Worm (Caenorhabditis elegans) whole organism, L1 larva: ENCODE data around the gene enol-1.

Experiments
- C04F5.9 ChIP-seq: sonication (generic microtip); optimal IDR thresholded peaks from 2 replicates; lab custom pipeline; 2016; ENCODE audit warnings: missing genetic modification characterization, missing compliant biosample characterization
- C16A3.4 ChIP-seq: fragments of 150-350 bp; optimal IDR thresholded peaks from 2 replicates; lab custom pipeline; 2014; ENCODE audit warnings: missing biosample characterization, missing genetic modification characterization
- C34B4.2 ChIP-seq: sonication (generic microtip); optimal IDR thresholded peaks from 2 replicates; lab custom pipeline; 2017; ENCODE audit warnings: mild to moderate bottlenecking, missing genetic modification characterization, missing compliant biosample characterization
- Y116A8C.19 ChIP-seq: sonication (generic microtip); optimal IDR thresholded peaks from 2 replicates; lab custom pipeline; 2016; ENCODE audit warnings: missing compliant biosample characterization, missing genetic modification characterization, borderline replicate concordance
- ama-1 ChIP-seq: fragments of 150-350 bp; optimal IDR thresholded peaks from 2 replicates; lab custom pipeline; 2014
- blmp-1 ChIP-seq: fragments of 150-350 bp; optimal IDR thresholded peaks from 2 replicates; lab custom pipeline; 2014; ENCODE audit warnings: missing biosample characterization, missing genetic modification characterization
- ceh-82 ChIP-seq, 3 experiments: fragments of 150-350 bp in 1 of 3; sonication (generic microtip) in 2 of 3; optimal IDR thresholded peaks; 2 replicates each; lab custom pipeline; 2014 to 2017; ENCODE audit warnings: missing biosample characterization in 3 of 3, missing genetic modification characterization in 3 of 3
- ceh-90 ChIP-seq: sonication (generic microtip); optimal IDR thresholded peaks from 2 replicates; lab custom pipeline; 2016; ENCODE audit warnings: missing genetic modification characterization, missing compliant biosample characterization
- dsc-1 ChIP-seq: sonication (generic microtip); optimal IDR thresholded peaks from 2 replicates; lab custom pipeline; 2016; ENCODE audit warnings: mild to moderate bottlenecking, missing genetic modification characterization, missing compliant biosample characterization
- efl-1 ChIP-seq, 4 experiments: fragments of 150-350 bp; optimal IDR thresholded peaks in 3 of 4; peaks in 1 of 4; 1 replicate in 1 of 4; 2 replicates in 3 of 4; lab custom pipeline; 2014; ENCODE audit warnings: missing biosample characterization in 2 of 4, missing genetic modification characterization in 2 of 4, missing genetic modification reagents in 2 of 4
- egl-13 ChIP-seq: sonication (generic microtip); optimal IDR thresholded peaks from 2 replicates; lab custom pipeline; 2016; ENCODE audit warnings: missing genotype, missing genetic modification reagents, missing genetic modification characterization, missing compliant biosample characterization
- elt-2 ChIP-seq: sonication (generic microtip); optimal IDR thresholded peaks from 2 replicates; lab custom pipeline; 2016; ENCODE audit warnings: missing genetic modification characterization, mild to moderate bottlenecking, inconsistent platforms, missing compliant biosample characterization, missing genetic modification reagents
- elt-3 ChIP-seq, 6 experiments: fragments of 150-350 bp in 1 of 6; sonication (generic microtip); optimal IDR thresholded peaks; 2 replicates each; lab custom pipeline; 2017 to 2018; ENCODE audit warnings: missing biosample characterization in 6 of 6, missing genetic modification characterization in 6 of 6, inconsistent platforms in 1 of 6
- ets-5 ChIP-seq: fragments of 200-800 bp; sonication (Bioruptor generic); IDR thresholded peaks from 2 replicates; pipeline ENCODE4 v1.3.6; 2022; ENCODE audit warnings: missing genetic modification characterization, missing compliant biosample characterization
- fkh-10 ChIP-seq: sonication (generic microtip); optimal IDR thresholded peaks from 2 replicates; lab custom pipeline; 2017; ENCODE audit warnings: missing biosample characterization, missing genetic modification reagents, missing genetic modification characterization
- fos-1 ChIP-seq: fragments of 150-350 bp; optimal IDR thresholded peaks from 2 replicates; lab custom pipeline; 2014; ENCODE audit warnings: missing biosample characterization, missing genetic modification characterization
- jun-1 ChIP-seq: fragments of 150-350 bp; optimal IDR thresholded peaks from 2 replicates; lab custom pipeline; 2014; ENCODE audit warnings: missing biosample characterization, missing genetic modification reagents, missing genetic modification characterization
- lin-13 ChIP-seq: fragments of 150-350 bp; optimal IDR thresholded peaks from 2 replicates; lab custom pipeline; 2014; ENCODE audit warnings: missing biosample characterization, missing genetic modification reagents, missing genetic modification characterization
- lin-14 ChIP-seq: fragments of 200-800 bp; sonication (Bioruptor generic); optimal IDR thresholded peaks from 2 replicates; lab custom pipeline; 2018; ENCODE audit warnings: mild to moderate bottlenecking, missing genetic modification characterization, moderate library complexity, missing compliant biosample characterization
- lin-15B ChIP-seq: fragments of 150-350 bp; sonication (generic microtip); optimal IDR thresholded peaks from 3 replicates; lab custom pipeline; 2014; ENCODE audit warnings: missing biosample characterization, missing genetic modification characterization
- mep-1 ChIP-seq: fragments of 150-350 bp; optimal IDR thresholded peaks from 2 replicates; lab custom pipeline; 2014; ENCODE audit warnings: missing biosample characterization, missing genetic modification characterization
- nhr-20 ChIP-seq: sonication (generic microtip); optimal IDR thresholded peaks from 2 replicates; lab custom pipeline; 2016; ENCODE audit warnings: mild to moderate bottlenecking, missing genetic modification characterization, missing compliant biosample characterization
- nhr-71 ChIP-seq: sonication (generic microtip); optimal IDR thresholded peaks from 2 replicates; lab custom pipeline; 2016; ENCODE audit warnings: mild to moderate bottlenecking, missing genetic modification characterization, moderate library complexity, missing compliant biosample characterization
- nhr-77 ChIP-seq: fragments of 150-350 bp; optimal IDR thresholded peaks from 2 replicates; lab custom pipeline; 2014; ENCODE audit warnings: missing biosample characterization, missing genetic modification characterization
- nhr-85 ChIP-seq: sonication (generic microtip); peaks from one replicate; lab custom pipeline; 2016; ENCODE audit warnings: missing genetic modification characterization, inconsistent platforms, missing compliant biosample characterization
- rnt-1 ChIP-seq: sonication (generic microtip); optimal IDR thresholded peaks from 2 replicates; lab custom pipeline; 2016; ENCODE audit warnings: mild to moderate bottlenecking, missing genetic modification characterization, moderate library complexity, missing compliant biosample characterization
- skn-1 ChIP-seq: fragments of 150-350 bp; optimal IDR thresholded peaks from 2 replicates; lab custom pipeline; 2014; ENCODE audit warnings: missing biosample characterization, missing genetic modification characterization
- snpc-4 ChIP-seq: fragments of 150-350 bp; optimal IDR thresholded peaks from 2 replicates; lab custom pipeline; 2014; ENCODE audit warnings: missing biosample characterization, missing genetic modification characterization
- sptf-1 ChIP-seq: fragments of 150-350 bp; optimal IDR thresholded peaks from 2 replicates; lab custom pipeline; 2014; ENCODE audit warnings: missing biosample characterization, missing genetic modification characterization
- sup-37 ChIP-seq: fragments of 200-800 bp; sonication (Bioruptor generic); optimal IDR thresholded peaks from 2 replicates; lab custom pipeline; 2018; ENCODE audit warnings: mild to moderate bottlenecking, missing genetic modification characterization, missing compliant biosample characterization
- tbx-2 ChIP-seq: sonication (generic microtip); optimal IDR thresholded peaks from 2 replicates; lab custom pipeline; 2016; ENCODE audit warnings: missing genetic modification characterization, missing compliant biosample characterization
- tlp-1 ChIP-seq: fragments of 150-350 bp; optimal IDR thresholded peaks from 2 replicates; lab custom pipeline; 2014; ENCODE audit warnings: missing biosample characterization, missing genetic modification characterization
- unc-130 ChIP-seq: fragments of 150-350 bp; optimal IDR thresholded peaks from 2 replicates; lab custom pipeline; 2017; ENCODE audit warnings: missing biosample characterization, missing genetic modification characterization, inconsistent platforms
- unc-30 ChIP-seq: sonication (generic microtip); optimal IDR thresholded peaks from 2 replicates; lab custom pipeline; 2017; ENCODE audit warnings: missing biosample characterization, missing genetic modification characterization
- unc-86 ChIP-seq: sonication (generic microtip); optimal IDR thresholded peaks from 2 replicates; lab custom pipeline; 2016; ENCODE audit warnings: missing genetic modification characterization, missing compliant biosample characterization
- xbp-1 ChIP-seq: sonication (generic microtip); optimal IDR thresholded peaks from 2 replicates; lab custom pipeline; 2016; ENCODE audit warnings: missing genetic modification characterization, missing compliant biosample characterization
- ztf-11 ChIP-seq, 2 experiments: sonication (generic microtip); optimal IDR thresholded peaks; 2 replicates each; lab custom pipeline; 2016 to 2017; ENCODE audit warnings: missing genetic modification characterization in 2 of 2, missing biosample characterization in 1 of 2, missing compliant biosample characterization in 1 of 2

Gene enol-1

ce11 chrII:8917339-8917738, 13.5 kb upstream of the enol-1 start:
- TF ChIP-seq elt-2 = peak; percentile 1
- no peak for TF ChIP-seq ztf-11 (tag; optimal IDR thresholded peaks at IDR 0.05; lab: Kevin White, UChicago)
- peak in 1 of 6 experiments; percentile 28 for TF ChIP-seq elt-3 (tag; optimal IDR thresholded peaks at IDR 0.05; lab: Kevin White, UChicago)
- TF ChIP-seq, all 84 proteins: peak for 2

DNA sequence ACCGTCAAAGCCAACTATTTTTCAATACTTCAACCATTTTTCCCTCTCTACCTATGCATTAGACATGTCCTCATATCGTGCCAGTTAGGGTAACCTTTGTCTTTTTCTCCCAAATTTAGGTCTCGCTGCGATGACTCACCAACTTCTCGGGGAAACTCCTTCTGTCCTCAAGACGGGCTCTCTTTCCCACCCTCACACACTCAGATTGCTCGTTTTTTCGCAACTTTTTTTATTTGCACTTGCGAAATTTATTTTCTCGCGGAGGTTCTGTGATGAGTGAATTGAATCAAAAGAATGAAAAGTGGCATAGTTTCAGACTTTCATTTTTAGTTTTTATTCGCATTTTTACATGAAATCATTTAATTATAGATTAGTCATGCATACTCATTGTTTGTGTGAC, 10.5 kb upstream of the enol-1 start:
- TF ChIP-seq jun-1 (tag; lab: Kevin White, UChicago) (no peak), skn-1 (tag; lab: Kevin White, UChicago) (peak; percentile 26), lin-14 (GFP tag; lab: Kevin White, UChicago) (peak; percentile 31), fos-1 (tag; lab: Kevin White, UChicago) (peak; percentile 48)

DNA sequence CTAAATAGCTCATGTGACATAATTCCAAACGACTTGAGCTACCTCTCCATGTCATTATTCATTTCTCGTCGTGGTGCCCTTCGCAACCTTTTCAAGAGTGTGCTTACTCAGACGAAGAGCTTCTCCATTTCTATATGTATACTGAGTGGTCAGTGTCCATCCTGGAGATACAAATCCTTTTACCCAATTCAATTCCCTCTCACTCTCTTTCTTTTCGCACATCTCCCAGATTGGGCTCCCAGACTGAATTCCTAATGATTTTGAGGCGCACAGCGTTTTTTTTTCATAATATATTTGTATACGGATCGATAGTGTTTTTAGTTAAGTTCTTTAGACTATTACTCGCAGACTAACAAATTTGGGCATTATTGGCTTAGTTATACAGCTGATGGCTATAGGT, 9.8 kb upstream of the enol-1 start:
- peak; percentile 11 for TF ChIP-seq lin-14 (GFP tag; lab: Kevin White, UChicago)
- TF ChIP-seq dsc-1 (tag; lab: Kevin White, UChicago) = no peak
- TF ChIP-seq, all 84 proteins: peak for 1

DNA sequence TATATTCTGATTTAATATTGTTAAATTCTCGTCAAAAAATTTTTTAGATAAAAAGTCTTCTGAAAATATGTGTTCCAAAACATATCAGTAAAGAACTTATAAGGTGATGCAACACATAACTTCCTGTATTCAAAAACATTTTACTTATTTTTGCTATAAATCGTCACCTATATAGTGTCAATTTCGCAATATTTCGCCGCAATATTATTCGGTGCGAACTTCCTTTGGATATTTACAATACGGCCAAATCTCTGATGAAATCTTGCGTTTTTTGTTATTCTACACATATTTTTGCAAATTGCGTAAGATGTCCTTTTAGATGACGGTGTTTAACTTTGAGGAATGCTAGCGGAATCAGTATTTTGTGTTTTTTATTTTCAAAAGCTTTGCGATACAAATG, 9.3 kb upstream of the enol-1 start:
- TF ChIP-seq nhr-71 (tag; lab: Kevin White, UChicago) = no peak
- TF ChIP-seq ama-1 (lab: Kevin White, UChicago) = no peak
- TF ChIP-seq ets-5 (GFP tag; lab: Robert Waterston, UW) = no peak
- no peak for TF ChIP-seq unc-30 (tag; lab: Kevin White, UChicago)
- no peak for TF ChIP-seq tbx-2 (tag; lab: Kevin White, UChicago)
- TF ChIP-seq C04F5.9 (tag; lab: Kevin White, UChicago) = no peak

DNA sequence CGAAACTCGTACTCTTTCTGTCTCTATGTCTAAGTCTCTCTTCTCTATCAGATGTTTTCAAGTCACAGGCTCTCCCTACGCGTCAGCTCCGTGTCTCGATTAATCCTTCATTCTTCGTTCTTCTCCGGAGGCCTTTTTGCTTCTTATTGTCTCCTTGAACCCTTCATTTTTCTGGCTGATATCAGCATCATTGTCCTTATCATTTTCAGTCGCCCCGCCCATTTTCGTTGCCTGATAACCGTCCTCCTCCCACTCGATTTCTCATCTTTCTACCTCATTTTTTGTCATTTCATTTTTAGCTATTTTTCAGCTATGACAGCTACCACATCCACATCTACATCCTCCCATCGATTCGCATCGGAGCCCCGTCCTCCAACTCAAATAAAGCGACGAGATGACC, 8.7 kb upstream of the enol-1 start, which contains the start of gene B0457.6:
TSS of gene B0457.6 (plus strand) at position 284 of the 400 bp plus-strand sequence.
- TF ChIP-seq lin-14 (GFP tag; lab: Kevin White, UChicago) (peak; percentile 6), elt-2 (peak; percentile 35), unc-86 (tag; lab: Kevin White, UChicago) (no peak), xbp-1 (no peak)

DNA sequence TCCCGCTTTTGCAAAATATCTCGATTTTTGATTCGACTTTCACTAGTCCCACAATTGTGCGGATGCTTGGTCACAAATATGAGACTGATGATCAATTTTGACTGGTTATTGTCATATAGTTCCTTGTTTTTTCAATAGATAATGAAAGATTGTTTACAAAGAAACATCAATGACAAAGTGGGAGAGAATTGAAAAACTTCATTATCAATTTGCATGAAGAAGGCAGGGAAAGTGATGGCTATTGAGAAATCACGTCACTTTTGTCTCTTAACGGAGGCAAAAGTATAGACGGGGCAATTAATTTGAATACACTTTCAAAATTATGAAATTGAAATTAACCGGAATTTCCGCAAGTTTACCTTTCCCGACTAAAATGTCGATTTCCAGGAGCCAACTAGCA, 7.6 kb upstream of the enol-1 start:
- no peak for TF ChIP-seq egl-13 (tag; lab: Kevin White, UChicago)

- TF ChIP-seq dsc-1 (tag; lab: Kevin White, UChicago) (no peak), elt-3 (tag; optimal IDR thresholded peaks at IDR 0.05; lab: Kevin White, UChicago) (peak in 1 of 6 experiments; percentile 5)
These were observed 4.3 kb upstream of the enol-1 start, which contains the start of gene B0457.2 for ce11 chrII:8926451-8926850. Gene B0457.2, minus strand, starts transcription at chrII:8926551.

ce11 chrII:8927253-8927791, 3.5 kb upstream of the enol-1 start, which contains the start of gene cct-2:
Gene cct-2, plus strand, starts transcription at chrII:8927741.
- no peak for TF ChIP-seq fkh-10 (GFP tag; lab: Kevin White, UChicago)
- peak; percentile 63 for TF ChIP-seq blmp-1 (tag; lab: Kevin White, UChicago)
- peak; percentile 70 for TF ChIP-seq C16A3.4 (tag; lab: Kevin White, UChicago)
- TF ChIP-seq sup-37 (GFP tag; lab: Kevin White, UChicago) = no peak
- TF ChIP-seq tlp-1 (tag; lab: Kevin White, UChicago) = no peak
- no peak for TF ChIP-seq snpc-4 (tag; lab: Kevin White, UChicago)
- peak; percentile 59 for TF ChIP-seq nhr-71 (tag; lab: Kevin White, UChicago)
- no peak for TF ChIP-seq lin-13 (GFP tag; lab: Kevin White, UChicago)
- TF ChIP-seq Y116A8C.19 (tag; lab: Kevin White, UChicago) = no peak
- peak in 1 of 3 experiments; percentile 23 for TF ChIP-seq ceh-82 (tag; optimal IDR thresholded peaks at IDR 0.05; lab: Kevin White, UChicago)
- peak; percentile 50 for TF ChIP-seq lin-15B (tag; lab: Kevin White, UChicago)
- peak; percentile 39 for TF ChIP-seq tbx-2 (tag; lab: Kevin White, UChicago)
- no peak for TF ChIP-seq ets-5 (GFP tag; lab: Robert Waterston, UW)
- TF ChIP-seq nhr-85 (tag; lab: Kevin White, UChicago) = peak; percentile 66
- peak; percentile 59 for TF ChIP-seq rnt-1 (tag; lab: Kevin White, UChicago)
- no peak for TF ChIP-seq sptf-1 (tag; lab: Kevin White, UChicago)
- TF ChIP-seq efl-1 (optimal IDR thresholded peaks at IDR 0.05; lab: Kevin White, UChicago) = peak; percentile 30 to 51
- TF ChIP-seq efl-1 (GFP tag; optimal IDR thresholded peaks at IDR 0.05 in 1 of 2; lab: Kevin White, UChicago) = peak; percentile 54 to 96
- TF ChIP-seq nhr-20 (tag; lab: Kevin White, UChicago) = peak; percentile 56
- TF ChIP-seq ceh-90 (tag; lab: Kevin White, UChicago) = peak; percentile 65
- TF ChIP-seq unc-130 = peak; percentile 3
- no peak for TF ChIP-seq C34B4.2 (tag; lab: Kevin White, UChicago)
- no peak for TF ChIP-seq nhr-77 (tag; lab: Kevin White, UChicago)
- peak; percentile 67 for TF ChIP-seq mep-1 (tag; lab: Kevin White, UChicago)
